Worm (Caenorhabditis elegans) whole organism, dauer: ENCODE data around the gene tmd-2.

ENCODE experiments used
- unc-62 ChIP-seq: sonication (generic microtip); optimal IDR thresholded peaks from 2 replicates; lab custom pipeline; 2017; ENCODE audit warnings: missing biosample characterization, missing genetic modification reagents, missing genetic modification characterization

The tmd-2 gene

DNA sequence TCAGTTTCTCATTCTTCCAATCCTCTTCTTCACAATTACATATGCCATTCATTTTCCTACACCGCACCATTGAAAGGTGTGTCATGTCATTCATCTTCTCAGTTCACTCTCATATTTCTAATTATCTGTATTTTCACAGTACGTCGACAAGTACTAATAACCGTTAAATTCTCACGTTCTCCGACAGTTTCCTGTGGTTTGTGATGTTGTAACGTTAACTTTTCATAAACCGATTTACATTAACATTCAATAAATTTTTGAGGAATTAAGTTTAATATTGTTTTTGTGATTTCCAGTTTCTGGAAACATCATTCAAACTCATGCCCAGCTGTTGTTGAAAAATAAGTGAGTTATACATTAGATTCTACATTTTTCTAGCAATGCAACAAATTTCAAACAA, at the start of gene tmd-2:
TSS of gene tmd-2 (plus strand) at position 301 of the 400 bp plus-strand sequence.
- TF ChIP-seq unc-62 (GFP tag; lab: Kevin White, UChicago) = no peak

DNA sequence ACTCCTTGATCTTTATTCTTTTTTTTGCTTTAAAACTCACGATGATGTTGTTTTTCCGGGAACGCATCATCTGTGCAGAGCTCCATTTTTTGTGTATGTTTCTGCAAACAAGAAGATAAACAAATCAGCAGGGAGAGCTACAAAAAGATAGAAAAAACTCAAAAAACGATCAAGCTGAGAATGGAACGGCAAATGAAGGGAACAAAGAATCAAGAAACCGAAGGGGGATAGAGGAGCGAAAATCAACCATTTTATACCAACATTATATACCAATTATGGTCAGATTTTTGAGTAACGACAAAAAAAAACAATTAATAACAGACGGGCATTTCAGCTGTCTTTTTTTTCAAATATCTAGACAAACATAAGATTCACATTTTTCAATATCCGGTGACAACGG, 49.7 kb upstream of the tmd-2 start, which contains the start of gene slc-17.5:
TSS of gene slc-17.5 (minus strand) at position 101 of the 400 bp plus-strand sequence.
- TF ChIP-seq unc-62 (GFP tag; lab: Kevin White, UChicago) = no peak

DNA sequence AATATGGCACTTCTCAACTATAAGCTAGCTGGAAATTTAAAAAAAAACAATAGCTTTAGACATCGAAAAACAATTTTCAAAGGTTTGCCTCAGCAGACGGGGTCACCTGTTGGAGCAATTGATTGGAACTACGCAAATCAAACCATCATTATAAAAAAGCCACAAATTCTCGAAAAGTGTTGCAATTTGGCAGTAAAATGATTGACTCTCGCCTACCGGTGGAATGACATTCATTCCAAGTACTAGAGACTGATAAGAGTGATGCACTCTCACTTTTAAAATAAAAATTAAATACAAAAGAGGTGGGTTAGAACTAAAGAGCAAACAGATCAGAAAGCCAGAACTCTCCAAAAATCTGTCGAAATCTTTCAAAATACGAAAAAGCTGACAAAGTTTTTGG, 49.0 kb upstream of the tmd-2 start:
- no peak for TF ChIP-seq unc-62 (GFP tag; lab: Kevin White, UChicago)

DNA sequence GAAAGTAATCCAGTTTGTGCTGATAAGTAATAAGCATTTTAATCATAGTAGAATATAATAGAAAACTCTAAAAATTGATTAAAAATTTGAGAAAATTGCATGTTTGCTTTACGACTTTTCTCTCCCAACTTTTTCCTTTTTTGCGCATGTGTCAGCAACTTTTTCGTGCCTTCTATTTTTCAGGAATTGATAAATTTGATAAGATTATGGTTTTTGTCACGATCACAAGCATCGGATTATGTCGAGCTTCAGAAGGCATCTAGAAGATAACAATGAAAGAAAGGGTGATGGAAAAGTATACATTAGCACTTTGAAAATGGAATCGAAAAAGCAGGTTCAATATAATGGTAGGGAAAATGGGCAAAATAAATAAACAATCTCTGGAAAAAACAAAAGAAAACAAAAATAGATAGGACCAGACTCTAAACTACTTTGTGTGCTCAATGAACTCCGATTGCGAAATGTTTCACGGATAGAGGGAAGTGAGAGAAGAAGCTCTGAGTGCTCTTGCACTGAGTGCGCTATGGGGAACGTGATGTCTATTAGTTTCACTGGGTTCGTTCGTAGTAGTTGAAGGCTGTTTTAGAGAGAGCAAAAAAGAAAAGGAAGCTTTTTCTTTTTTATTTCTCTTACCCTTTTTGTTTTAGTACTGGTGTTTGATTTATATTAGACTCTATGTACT, 46.2 kb upstream of the tmd-2 start:
- TF ChIP-seq unc-62 (GFP tag; lab: Kevin White, UChicago) = no peak

DNA sequence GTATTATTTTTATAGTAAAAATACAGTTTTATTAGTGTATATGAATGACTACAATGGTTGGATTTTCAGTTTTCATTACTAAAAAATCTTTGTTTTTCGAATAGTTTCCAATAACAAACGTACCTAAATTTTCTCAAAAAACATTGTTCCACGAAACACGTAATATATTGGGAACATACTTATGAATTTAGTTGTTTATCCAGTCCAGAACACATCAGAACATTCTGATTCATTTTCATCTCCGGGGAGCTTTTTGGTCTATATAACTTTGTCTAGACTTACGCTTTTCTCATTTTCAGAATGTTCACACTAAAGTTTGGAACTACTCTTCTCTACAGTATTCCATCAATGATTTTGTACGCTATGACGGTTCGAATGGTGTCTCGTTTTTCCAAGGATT, 42.7 kb upstream of the tmd-2 start, which contains the start of gene srg-33:
TSS of gene srg-33 (plus strand) at position 301 of the 400 bp plus-strand sequence.
- no peak for TF ChIP-seq unc-62 (GFP tag; lab: Kevin White, UChicago)

DNA sequence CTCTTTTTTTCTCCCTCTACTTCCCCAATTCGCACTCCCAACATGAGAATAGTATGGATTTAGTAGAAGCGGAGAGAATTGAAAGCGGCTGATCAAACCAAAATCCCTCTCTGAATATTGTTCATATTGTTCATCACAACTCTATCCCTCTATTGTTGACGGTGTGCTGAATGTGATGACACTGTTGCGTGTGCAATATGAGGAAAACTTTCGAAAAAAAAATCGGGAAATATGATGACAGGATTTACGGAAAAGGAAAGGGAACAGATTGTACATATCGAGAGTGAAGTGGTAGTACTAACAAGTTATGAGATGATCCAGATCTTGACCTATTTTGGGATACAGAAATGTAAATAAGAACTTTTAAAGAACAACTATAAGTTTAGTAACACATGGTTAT, 38.6 kb upstream of the tmd-2 start, which contains the start of gene smex-1:
TSS of gene smex-1 (minus strand) at position 101 of the 400 bp plus-strand sequence.
- TF ChIP-seq unc-62 (GFP tag; lab: Kevin White, UChicago) = no peak

DNA sequence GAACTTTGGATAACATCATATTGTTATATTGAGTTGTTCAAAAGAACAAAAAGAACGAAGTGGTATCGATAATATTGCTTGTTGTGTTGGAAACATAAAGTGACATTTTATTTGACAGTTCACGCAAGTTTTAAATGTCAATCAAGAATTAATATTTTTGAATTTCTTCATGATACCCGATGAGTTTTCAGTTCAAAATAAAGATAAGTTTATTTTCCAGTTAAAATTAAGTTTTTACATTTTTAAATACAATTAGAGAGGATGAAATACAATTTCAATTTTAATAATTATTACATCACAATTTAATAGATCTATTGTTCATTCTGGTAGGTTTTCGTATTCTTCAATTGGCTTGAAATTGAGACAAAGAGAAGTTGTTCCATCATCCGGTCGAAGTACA, 37.0 kb upstream of the tmd-2 start, which contains the start of gene W02D7.4:
TSS of gene W02D7.4 (minus strand) at position 101 of the 400 bp plus-strand sequence.
- no peak for TF ChIP-seq unc-62 (GFP tag; lab: Kevin White, UChicago)

DNA sequence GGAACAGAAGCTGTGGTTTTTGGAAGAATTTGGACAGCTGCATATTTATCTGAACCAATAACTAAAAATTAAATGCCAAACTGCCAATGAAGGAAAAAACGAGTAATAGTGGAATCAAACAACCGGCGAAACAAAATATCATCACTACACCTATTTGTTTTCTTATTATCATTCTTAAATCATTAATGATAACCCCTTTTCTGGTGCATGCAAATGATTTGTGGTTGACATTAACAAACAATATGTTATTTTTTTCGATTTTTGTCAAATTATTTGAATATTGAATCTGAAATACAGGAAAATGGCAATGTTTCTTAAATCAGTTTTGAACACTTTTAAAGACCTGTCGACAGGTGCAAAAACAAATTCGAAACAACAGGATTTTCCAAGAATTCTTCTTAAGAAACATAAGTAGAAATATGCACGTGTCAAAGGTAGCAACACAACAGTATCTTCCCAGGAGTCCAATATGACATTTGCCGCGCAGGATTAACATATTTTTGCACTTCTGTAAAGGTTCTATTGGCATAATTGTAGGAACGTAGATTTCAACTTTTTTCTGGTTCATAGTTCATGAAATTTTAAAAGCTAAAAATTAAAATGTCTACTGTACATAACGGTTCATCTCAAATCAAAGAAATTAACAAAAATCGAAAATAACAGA, 35.1 kb upstream of the tmd-2 start, which contains the start of gene W02D7.5:
TSS of gene W02D7.5 (minus strand) at position 51 of the 664 bp plus-strand sequence.
- no peak for TF ChIP-seq unc-62 (GFP tag; lab: Kevin White, UChicago)

DNA sequence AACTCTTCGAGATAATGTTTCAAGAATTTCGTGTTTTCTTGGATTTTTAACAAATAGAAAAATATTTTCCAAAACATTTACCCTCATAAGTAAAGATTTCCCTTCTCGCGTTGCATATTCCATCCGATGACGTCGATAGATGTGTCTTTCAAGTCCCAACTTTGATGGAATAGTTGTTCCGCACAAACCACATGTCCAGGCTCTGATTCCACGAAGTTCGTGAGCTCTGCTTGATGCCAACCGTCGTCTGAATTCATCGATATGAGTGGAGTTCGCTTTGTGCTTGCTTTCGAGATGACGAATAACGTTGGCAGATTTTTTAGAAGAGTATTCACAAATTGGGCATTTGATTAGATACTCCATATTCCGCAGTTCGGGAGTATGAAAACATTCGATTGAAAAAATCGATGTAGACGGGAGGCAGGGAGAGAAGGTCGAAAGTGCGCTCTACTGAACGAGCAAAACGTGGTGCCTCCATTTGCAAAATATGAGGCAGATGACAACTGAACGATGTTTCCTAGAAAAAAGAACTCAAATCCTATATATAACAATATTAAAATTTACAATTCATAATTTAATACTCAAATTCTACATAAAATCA, 33.4 kb upstream of the tmd-2 start, which contains the start of gene W02D7.6:
TSS of gene W02D7.6 (minus strand) at position 573 of the 601 bp plus-strand sequence.
- no peak for TF ChIP-seq unc-62 (GFP tag; lab: Kevin White, UChicago)

DNA sequence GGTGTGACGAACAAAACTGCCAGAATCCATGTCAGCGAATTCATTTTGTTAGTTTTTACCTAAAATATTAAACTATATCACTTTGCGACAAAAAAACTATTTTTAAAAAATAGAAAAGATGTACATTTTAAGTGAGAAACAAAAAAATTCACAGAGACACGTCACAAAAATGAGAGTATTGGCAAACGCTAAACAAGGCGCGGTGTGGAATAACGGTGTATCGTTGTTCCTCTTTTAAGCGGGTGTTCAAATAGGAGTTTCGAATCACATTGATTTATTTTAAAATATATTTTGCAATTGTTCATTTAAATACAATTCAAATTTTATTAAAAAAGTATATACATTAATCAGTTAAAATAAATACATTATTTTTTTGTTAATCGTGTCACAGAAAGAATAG, 31.9 kb upstream of the tmd-2 start, which contains the start of gene sel-9:
TSS of gene sel-9 (minus strand) at position 59 of the 400 bp plus-strand sequence.
- no peak for TF ChIP-seq unc-62 (GFP tag; lab: Kevin White, UChicago)

DNA sequence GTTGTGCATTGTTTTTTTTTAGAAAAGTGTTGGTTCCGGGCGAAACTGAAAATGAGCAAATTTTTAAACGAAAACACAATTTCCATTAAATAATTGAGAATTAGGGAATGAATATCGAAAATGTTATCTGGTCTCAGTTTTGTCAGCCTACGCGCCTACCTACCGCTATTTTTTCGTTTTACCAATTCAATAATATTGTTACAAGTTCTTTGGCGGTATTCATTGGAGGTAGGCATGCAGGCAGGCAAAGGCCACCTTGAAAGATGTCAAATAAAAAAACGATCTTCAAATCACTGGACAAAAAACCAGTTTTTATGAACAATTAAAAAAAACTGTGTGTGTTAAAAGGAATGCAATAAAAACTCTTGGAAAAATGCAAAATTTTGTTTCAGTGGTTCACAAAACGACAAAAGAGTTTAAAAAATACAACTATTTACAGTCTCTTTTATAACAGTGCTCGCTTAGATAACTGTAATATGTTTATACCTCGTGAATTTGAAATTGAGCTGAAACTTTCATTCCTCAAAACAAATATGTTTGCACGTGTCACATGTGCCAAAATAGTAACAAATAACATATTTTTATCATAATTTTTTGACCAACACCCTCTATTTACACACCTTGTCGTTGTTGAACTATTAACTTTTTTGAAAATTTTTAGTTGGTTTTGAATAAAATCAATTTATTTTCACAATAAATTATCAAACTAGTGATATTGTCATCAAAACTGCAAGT, 29.8 kb upstream of the tmd-2 start, which contains the start of gene W02D7.11:
TSS of gene W02D7.11 (minus strand) at position 51 of the 735 bp plus-strand sequence.
- TF ChIP-seq unc-62 (GFP tag; lab: Kevin White, UChicago) = no peak

DNA sequence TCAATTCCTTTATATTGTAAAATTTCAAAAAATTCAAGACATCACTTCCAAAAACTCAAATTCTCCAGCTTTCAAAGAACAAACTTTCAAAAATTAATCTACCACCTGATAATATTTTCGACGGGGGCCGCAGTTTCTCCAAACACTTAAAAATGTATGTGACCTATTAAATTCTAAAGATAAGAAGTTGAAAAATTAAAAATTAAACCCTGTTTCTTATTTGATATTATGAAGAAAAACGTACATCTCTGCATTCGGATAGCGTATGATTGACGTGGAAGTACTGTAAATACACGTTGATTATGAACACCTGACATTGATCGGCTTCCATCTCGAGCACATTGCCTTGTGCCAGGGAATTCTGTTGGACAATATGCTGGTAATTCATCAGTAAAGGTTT, 28.5 kb upstream of the tmd-2 start:
- no peak for TF ChIP-seq unc-62 (GFP tag; lab: Kevin White, UChicago)

DNA sequence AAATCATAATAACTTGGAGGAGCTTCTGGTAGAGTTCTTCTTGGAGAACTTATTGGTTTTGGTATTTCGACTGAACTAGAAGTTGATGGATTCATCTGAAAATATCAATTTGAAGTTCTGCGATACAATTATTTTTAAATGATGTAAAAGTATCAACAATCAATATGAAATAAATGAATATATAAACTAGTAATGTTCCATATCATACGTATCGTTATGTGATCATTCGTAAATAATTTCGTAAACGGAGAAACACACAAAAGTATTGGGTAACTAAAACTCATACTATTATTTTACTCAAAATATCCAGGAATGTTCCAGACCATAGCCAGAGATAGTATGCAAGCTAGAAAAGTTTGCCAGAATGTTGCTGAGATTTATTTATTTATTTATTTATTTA, 28.1 kb upstream of the tmd-2 start, which contains the start of gene W02D7.8:
TSS of gene W02D7.8 (minus strand) at position 101 of the 400 bp plus-strand sequence.
- no peak for TF ChIP-seq unc-62 (GFP tag; lab: Kevin White, UChicago)

DNA sequence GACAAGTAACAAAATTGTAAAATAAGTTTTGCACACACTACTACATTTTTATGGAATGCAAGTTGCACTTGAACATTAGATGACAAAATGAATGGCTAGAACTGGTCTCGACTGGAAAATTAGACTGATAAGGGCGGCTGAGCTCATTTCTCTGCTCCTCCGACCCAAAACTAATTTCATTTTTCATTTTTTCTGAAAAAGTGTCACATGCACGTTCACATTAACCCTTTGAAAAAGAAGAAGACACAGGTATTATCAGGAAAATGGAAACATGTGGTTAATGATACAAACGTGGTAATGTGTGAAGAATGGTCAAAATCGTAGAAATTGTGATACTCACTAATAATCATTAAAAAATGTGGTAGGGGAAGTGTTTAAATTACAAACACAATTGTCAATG, 27.4 kb upstream of the tmd-2 start:
- no peak for TF ChIP-seq unc-62 (GFP tag; lab: Kevin White, UChicago)

DNA sequence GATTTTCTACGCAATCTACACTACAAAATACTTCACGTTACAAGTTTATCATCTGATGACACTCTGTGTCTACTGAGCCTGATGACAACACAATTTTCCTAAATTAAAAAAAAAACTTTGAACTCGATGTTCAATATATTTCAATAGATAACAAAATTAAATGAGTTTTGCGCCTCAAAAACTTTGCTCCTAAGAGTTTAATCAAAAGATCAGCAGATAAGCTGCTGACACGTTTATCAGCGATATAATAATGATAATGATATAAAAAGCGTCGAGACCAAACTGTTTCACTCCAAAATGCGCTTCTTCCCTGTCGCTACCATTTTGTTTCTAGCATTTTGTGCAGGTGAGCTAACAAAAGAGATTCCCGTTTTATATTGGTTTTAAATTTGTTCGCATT, 26.8 kb upstream of the tmd-2 start, which contains the start of gene clec-218:
TSS of gene clec-218 (plus strand) at position 262 of the 400 bp plus-strand sequence.
- TF ChIP-seq unc-62 (GFP tag; lab: Kevin White, UChicago) = no peak
